Worm (Caenorhabditis elegans) whole organism, mixed stage, embryonic: ENCODE results near the gene F22E5.6.
"Not testable (repeated sequence)": the region's sequence is repeated elsewhere in the genome, so short reads cannot be mapped to it uniquely, and the experiment has no call there.

Experiments
- M03D4.4 ChIP-seq: sonication (generic microtip); optimal IDR thresholded peaks from 2 replicates; lab custom pipeline; 2017; ENCODE audit warnings: mild to moderate bottlenecking, missing genetic modification characterization, missing compliant biosample characterization
- blmp-1 ChIP-seq: fragments of 150-350 bp; optimal IDR thresholded peaks from 2 replicates; lab custom pipeline; 2014; ENCODE audit warnings: missing biosample characterization, missing genetic modification characterization
- ceh-39 ChIP-seq: fragments of 150-350 bp; optimal IDR thresholded peaks from 2 replicates; lab custom pipeline; 2014; ENCODE audit warnings: missing biosample characterization, missing genetic modification characterization
- ceh-43 ChIP-seq: fragments of 200-800 bp; sonication (Bioruptor generic); optimal IDR thresholded peaks from 2 replicates; lab custom pipeline; 2018; ENCODE audit warnings: mild to moderate bottlenecking, missing genetic modification characterization, moderate library complexity, missing compliant biosample characterization
- ceh-83 ChIP-seq: fragments of 200-800 bp; sonication (Bioruptor generic); optimal IDR thresholded peaks from 2 replicates; lab custom pipeline; 2018; ENCODE audit warnings: mild to moderate bottlenecking, missing genetic modification characterization, missing compliant biosample characterization
- ces-1 ChIP-seq: fragments of 150-350 bp; optimal IDR thresholded peaks from 2 replicates; lab custom pipeline; 2014; ENCODE audit warnings: missing biosample characterization, missing genetic modification reagents, missing genetic modification characterization
- cnd-1 ChIP-seq: fragments of 200-800 bp; sonication (Bioruptor generic); optimal IDR thresholded peaks from 2 replicates; lab custom pipeline; 2018; ENCODE audit warnings: mild to moderate bottlenecking, missing genetic modification characterization, missing compliant biosample characterization
- drap-1 ChIP-seq: fragments of 200-800 bp; sonication (Bioruptor generic); optimal IDR thresholded peaks from 3 replicates; lab custom pipeline; 2018; ENCODE audit warnings: mild to moderate bottlenecking, missing genetic modification characterization, missing compliant biosample characterization
- elt-3 ChIP-seq: fragments of 150-350 bp; optimal IDR thresholded peaks from 2 replicates; lab custom pipeline; 2014; ENCODE audit warnings: missing biosample characterization, missing genetic modification characterization
- flh-1 ChIP-seq: fragments of 200-800 bp; sonication (Bioruptor generic); optimal IDR thresholded peaks from 2 replicates; lab custom pipeline; 2018; ENCODE audit warnings: mild to moderate bottlenecking, missing genetic modification characterization, moderate library complexity, missing compliant biosample characterization
- hlh-1 ChIP-seq: fragments of 150-350 bp; optimal IDR thresholded peaks from 2 replicates; lab custom pipeline; 2014; ENCODE audit warnings: missing biosample characterization, missing genetic modification reagents, missing genetic modification characterization
- lin-13 ChIP-seq: fragments of 150-350 bp; optimal IDR thresholded peaks from 2 replicates; lab custom pipeline; 2014; ENCODE audit warnings: missing biosample characterization, missing genetic modification characterization
- lin-32 ChIP-seq: fragments of 200-800 bp; sonication (Bioruptor generic); optimal IDR thresholded peaks from 2 replicates; lab custom pipeline; 2018; ENCODE audit warnings: mild to moderate bottlenecking, missing genetic modification characterization, missing compliant biosample characterization
- mab-5 ChIP-seq: fragments of 150-350 bp; optimal IDR thresholded peaks from 2 replicates; lab custom pipeline; 2014; ENCODE audit warnings: missing biosample characterization, missing genetic modification characterization
- mls-2 ChIP-seq: sonication (generic microtip); optimal IDR thresholded peaks from 2 replicates; lab custom pipeline; 2016; ENCODE audit warnings: mild to moderate bottlenecking, missing genetic modification characterization, moderate library complexity, missing compliant biosample characterization
- nhr-12 ChIP-seq: fragments of 150-350 bp; optimal IDR thresholded peaks from 2 replicates; lab custom pipeline; 2014; ENCODE audit warnings: missing biosample characterization, missing genetic modification characterization
- nhr-237 ChIP-seq: fragments of 150-350 bp; optimal IDR thresholded peaks from 2 replicates; lab custom pipeline; 2014; ENCODE audit warnings: missing biosample characterization, missing genetic modification characterization
- nhr-76 ChIP-seq: sonication (generic microtip); optimal IDR thresholded peaks from 2 replicates; lab custom pipeline; 2017; ENCODE audit warnings: missing biosample characterization, missing genetic modification characterization
- pha-4 ChIP-seq: fragments of 150-350 bp; optimal IDR thresholded peaks from 2 replicates; lab custom pipeline; 2018; ENCODE audit warnings: missing biosample characterization, missing genetic modification reagents, missing genetic modification characterization
- sem-2 ChIP-seq: fragments of 200-800 bp; sonication (Bioruptor generic); optimal IDR thresholded peaks from 2 replicates; lab custom pipeline; 2018; ENCODE audit warnings: mild to moderate bottlenecking, missing genetic modification characterization, missing compliant biosample characterization
- snpc-4 ChIP-seq: fragments of 150-350 bp; optimal IDR thresholded peaks from 2 replicates; lab custom pipeline; 2014; ENCODE audit warnings: missing biosample characterization, missing genetic modification characterization
- unc-120 ChIP-seq: sonication (generic microtip); optimal IDR thresholded peaks from 2 replicates; lab custom pipeline; 2017; ENCODE audit warnings: missing genetic modification characterization, missing compliant biosample characterization; ENCODE audit not compliant: poor library complexity, severe bottlenecking
- unc-62 ChIP-seq: fragments of 150-350 bp; optimal IDR thresholded peaks from 2 replicates; lab custom pipeline; 2014; ENCODE audit warnings: missing biosample characterization, missing genetic modification reagents, missing genetic modification characterization
- zip-8 ChIP-seq: fragments of 150-350 bp; optimal IDR thresholded peaks from 2 replicates; lab custom pipeline; 2014; ENCODE audit warnings: missing biosample characterization, missing genetic modification characterization
- ztf-11 ChIP-seq: fragments of 150-350 bp; optimal IDR thresholded peaks from 2 replicates; lab custom pipeline; 2014; ENCODE audit warnings: missing biosample characterization, missing genetic modification characterization

The F22E5.6 gene

DNA sequence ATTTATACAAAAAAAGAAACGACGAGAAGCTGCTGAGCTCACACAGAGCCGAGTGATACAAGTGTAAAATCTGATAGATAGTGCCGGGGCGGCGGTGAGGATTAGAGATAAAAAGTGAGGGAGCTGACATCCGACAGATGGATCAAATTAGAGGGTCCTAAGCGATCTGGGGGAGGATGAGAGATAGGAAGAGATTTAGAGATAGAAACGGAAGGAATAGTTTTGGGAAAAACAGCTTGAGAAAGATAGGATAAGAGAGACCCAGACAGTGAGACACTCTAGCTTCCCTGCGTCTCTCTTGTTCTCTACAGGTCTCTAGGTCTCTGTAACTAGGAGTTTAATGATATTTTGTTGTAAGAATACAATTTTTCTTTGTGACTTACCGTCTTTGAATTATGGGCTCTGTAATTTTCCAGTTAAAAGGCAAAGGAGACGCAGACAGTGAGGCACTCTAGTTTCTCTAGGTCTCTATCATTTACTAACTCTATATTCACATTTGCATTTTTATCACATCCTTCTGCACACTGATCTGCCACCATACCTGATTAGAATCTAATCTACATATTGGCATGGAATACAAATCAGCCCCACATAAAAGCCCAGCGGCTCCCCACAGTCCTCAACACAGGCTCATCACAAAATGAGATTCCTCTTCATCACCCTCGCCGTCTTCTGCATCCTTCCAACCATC, 37.5 kb downstream of the F22E5.6 start, which contains the start of the genes sup-9 and nspf-1:
Gene sup-9 (minus strand): TSS at position 43 of the 691 bp plus-strand sequence.
Gene nspf-1 (plus strand): TSS at position 641 of the 691 bp plus-strand sequence.
- peak; percentile 48 for TF ChIP-seq unc-120 (tag; lab: Kevin White, UChicago)
- no peak for TF ChIP-seq ceh-43
- peak; percentile 15 for TF ChIP-seq ces-1 (GFP tag; lab: Kevin White, UChicago)
- peak; percentile 65 for TF ChIP-seq unc-62
- TF ChIP-seq hlh-1, result peak; percentile 34
- TF ChIP-seq blmp-1 (tag; lab: Kevin White, UChicago), result no peak

DNA sequence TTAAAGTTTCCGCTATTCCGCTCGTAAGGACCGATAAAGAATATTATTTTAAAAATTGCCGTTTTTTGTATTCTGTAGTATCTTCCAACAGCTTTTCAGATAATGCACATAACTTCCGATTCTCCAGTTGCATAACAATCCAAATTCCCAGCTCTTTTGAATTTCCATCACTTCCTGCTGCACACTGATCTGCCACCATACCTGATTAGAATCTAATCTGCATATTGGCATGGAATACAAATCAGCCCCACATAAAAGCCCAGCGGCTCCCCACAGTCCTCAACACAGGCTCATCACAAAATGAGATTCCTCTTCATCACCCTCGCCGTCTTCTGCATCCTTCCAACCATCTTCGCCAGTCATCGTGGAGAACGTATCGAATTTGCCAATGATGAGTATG, 39.0 kb downstream of the F22E5.6 start, which contains the start of gene nspf-2:
Gene nspf-2 (plus strand): TSS at position 301 of the 400 bp plus-strand sequence.
- not testable (repeated sequence) for TF ChIP-seq zip-8 (tag; lab: Kevin White, UChicago); flh-1 (GFP tag; lab: Kevin White, UChicago); M03D4.4

DNA sequence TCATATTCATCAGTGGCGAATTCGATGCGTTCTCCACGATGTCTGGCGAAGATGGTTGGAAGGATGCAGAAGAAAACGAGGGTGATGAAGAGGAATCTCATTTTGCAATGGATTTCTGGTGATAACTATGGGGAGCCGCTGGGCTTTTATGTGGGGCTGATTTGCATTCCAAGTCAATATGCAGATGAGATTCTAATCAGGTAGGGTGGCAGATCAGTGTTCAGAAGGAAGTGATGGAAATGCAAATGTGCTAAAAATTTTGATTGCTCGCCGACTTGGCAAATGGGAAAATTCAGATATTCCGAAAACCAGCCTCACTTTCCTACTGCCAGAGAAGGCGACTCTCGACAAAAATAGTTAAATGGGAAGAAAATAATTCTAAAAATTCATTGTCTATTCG, 40.4 kb downstream of the F22E5.6 start, which contains the start of gene nspf-3:
Gene nspf-3 (minus strand): TSS at position 101 of the 400 bp plus-strand sequence.
- TF ChIP-seq cnd-1 (tag; lab: Kevin White, UChicago), result no peak
- TF ChIP-seq pha-4 (tag; lab: Kevin White, UChicago), result no peak
- TF ChIP-seq unc-62, result no peak
- TF ChIP-seq nhr-237 (tag; lab: Kevin White, UChicago), result no peak
- TF ChIP-seq zip-8 (tag; lab: Kevin White, UChicago), result no peak
- TF ChIP-seq ceh-83 (GFP tag; lab: Kevin White, UChicago), result no peak
- TF ChIP-seq unc-120 (tag; lab: Kevin White, UChicago), result no peak

DNA sequence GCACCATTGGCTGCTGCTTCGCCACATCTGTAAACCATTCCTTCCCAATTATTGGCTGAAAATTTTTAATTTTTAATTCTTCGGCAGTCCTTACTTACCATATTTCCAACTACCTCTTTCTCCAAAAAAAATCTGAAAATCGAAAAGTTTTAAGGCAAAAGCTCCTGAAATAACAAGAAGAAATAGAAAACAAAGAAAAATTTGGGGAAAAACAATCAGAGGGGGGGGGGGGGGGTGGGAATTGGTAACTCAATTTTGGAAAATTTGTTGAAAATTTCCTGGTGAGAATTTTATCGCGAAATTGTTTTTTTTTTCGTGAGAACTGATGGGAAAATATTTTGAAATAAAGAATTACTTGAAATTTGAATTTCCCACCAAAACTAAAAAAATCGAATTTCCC, 42.8 kb downstream of the F22E5.6 start, which contains the start of gene set-11:
Gene set-11 (minus strand): TSS at position 101 of the 400 bp plus-strand sequence.
- TF ChIP-seq pha-4 (tag; lab: Kevin White, UChicago) (no peak), blmp-1 (tag; lab: Kevin White, UChicago) (no peak), flh-1 (GFP tag; lab: Kevin White, UChicago) (no peak), ceh-39 (no peak), nhr-76 (tag; lab: Kevin White, UChicago) (no peak), unc-62 (no peak), mab-5 (tag; lab: Kevin White, UChicago) (no peak), drap-1 (no peak), snpc-4 (tag; lab: Kevin White, UChicago) (no peak), ceh-83 (GFP tag; lab: Kevin White, UChicago) (no peak), lin-13 (tag; lab: Kevin White, UChicago) (no peak), nhr-12 (tag; lab: Kevin White, UChicago) (no peak), unc-120 (tag; lab: Kevin White, UChicago) (no peak), nhr-237 (tag; lab: Kevin White, UChicago) (no peak), lin-32 (GFP tag; lab: Kevin White, UChicago) (no peak)
- TF ChIP-seq, all 35 proteins: peak for 0

DNA sequence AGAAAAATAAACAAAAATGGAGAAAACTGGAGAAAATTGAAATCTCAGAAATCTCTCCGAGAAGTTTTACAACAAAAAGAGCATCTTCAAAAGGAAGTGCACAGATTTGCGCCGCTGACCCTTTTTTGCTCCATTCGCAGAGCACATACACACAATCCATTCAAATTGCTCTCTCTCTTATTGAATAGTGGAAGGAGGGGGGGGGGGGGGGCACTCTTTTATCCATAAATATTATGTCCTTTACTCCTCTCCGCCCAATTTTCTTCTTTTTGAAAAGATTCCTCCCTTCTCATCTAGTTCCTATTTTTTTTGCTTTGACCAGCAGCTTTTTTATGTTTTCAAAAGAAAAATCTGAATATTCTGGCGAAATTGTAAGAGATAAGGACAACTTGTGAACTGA, 45.4 kb downstream of the F22E5.6 start:
- TF ChIP-seq unc-120 (tag; lab: Kevin White, UChicago) (no peak), ces-1 (GFP tag; lab: Kevin White, UChicago) (peak; percentile 18)

DNA sequence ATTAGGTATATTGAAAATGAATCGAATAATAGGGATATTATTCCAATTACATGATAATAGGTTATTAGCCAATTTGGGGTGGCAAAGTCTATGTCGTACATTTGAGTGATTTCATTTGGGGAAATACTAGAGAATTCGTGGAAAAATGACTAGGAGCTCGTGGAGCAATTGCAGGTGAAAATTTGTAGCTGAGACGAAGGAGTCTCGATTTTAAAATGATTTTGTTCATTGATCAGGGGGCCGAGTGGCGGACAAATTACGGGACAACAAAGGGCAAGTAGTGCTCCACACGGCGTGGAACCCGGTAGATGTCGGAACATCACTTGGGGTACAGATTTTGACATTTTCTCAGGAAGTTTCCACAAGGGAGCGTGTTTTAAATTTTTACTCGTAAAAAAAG, 48.7 kb downstream of the F22E5.6 start, which contains the start of gene sri-62:
Gene sri-62 (minus strand): TSS at position 101 of the 400 bp plus-strand sequence.
- TF ChIP-seq zip-8 (tag; lab: Kevin White, UChicago) (no peak), elt-3 (tag; lab: Kevin White, UChicago) (no peak), ceh-83 (GFP tag; lab: Kevin White, UChicago) (no peak), unc-120 (tag; lab: Kevin White, UChicago) (no peak), unc-62 (no peak), sem-2 (no peak), mab-5 (tag; lab: Kevin White, UChicago) (no peak), ztf-11 (tag; lab: Kevin White, UChicago) (no peak), blmp-1 (tag; lab: Kevin White, UChicago) (no peak), nhr-76 (tag; lab: Kevin White, UChicago) (no peak), mls-2 (tag; lab: Kevin White, UChicago) (no peak), M03D4.4 (no peak)
